Worm (Caenorhabditis elegans) whole organism, mixed stage, embryonic: ENCODE data around the gene B0513.4.
A peak's percentile ranks its signal among the peaks of the same experiment; 100 is the strongest.

ENCODE experiments used
- blmp-1 ChIP-seq: fragments of 150-350 bp; optimal IDR thresholded peaks from 2 replicates; lab custom pipeline; 2014; ENCODE audit warnings: missing biosample characterization, missing genetic modification characterization
- ceh-39 ChIP-seq: fragments of 150-350 bp; optimal IDR thresholded peaks from 2 replicates; lab custom pipeline; 2014; ENCODE audit warnings: missing biosample characterization, missing genetic modification characterization
- ceh-43 ChIP-seq: fragments of 200-800 bp; sonication (Bioruptor generic); optimal IDR thresholded peaks from 2 replicates; lab custom pipeline; 2018; ENCODE audit warnings: mild to moderate bottlenecking, missing genetic modification characterization, moderate library complexity, missing compliant biosample characterization
- ceh-83 ChIP-seq: fragments of 200-800 bp; sonication (Bioruptor generic); optimal IDR thresholded peaks from 2 replicates; lab custom pipeline; 2018; ENCODE audit warnings: mild to moderate bottlenecking, missing genetic modification characterization, missing compliant biosample characterization
- drap-1 ChIP-seq: fragments of 200-800 bp; sonication (Bioruptor generic); optimal IDR thresholded peaks from 3 replicates; lab custom pipeline; 2018; ENCODE audit warnings: mild to moderate bottlenecking, missing genetic modification characterization, missing compliant biosample characterization
- elt-1 ChIP-seq: sonication (generic microtip); optimal IDR thresholded peaks from 2 replicates; lab custom pipeline; 2017; ENCODE audit warnings: missing genetic modification characterization, mild to moderate bottlenecking, missing compliant biosample characterization, antibody characterized with exemption, moderate library complexity, borderline replicate concordance; ENCODE audit not compliant: insufficient read depth
- nhr-237 ChIP-seq: fragments of 150-350 bp; optimal IDR thresholded peaks from 2 replicates; lab custom pipeline; 2014; ENCODE audit warnings: missing biosample characterization, missing genetic modification characterization
- nhr-28 ChIP-seq: fragments of 150-350 bp; optimal IDR thresholded peaks from 2 replicates; lab custom pipeline; 2014; ENCODE audit warnings: missing biosample characterization, missing genetic modification characterization
- pha-4 ChIP-seq: fragments of 150-350 bp; optimal IDR thresholded peaks from 2 replicates; lab custom pipeline; 2018; ENCODE audit warnings: missing biosample characterization, missing genetic modification reagents, missing genetic modification characterization
- sem-2 ChIP-seq: fragments of 200-800 bp; sonication (Bioruptor generic); optimal IDR thresholded peaks from 2 replicates; lab custom pipeline; 2018; ENCODE audit warnings: mild to moderate bottlenecking, missing genetic modification characterization, missing compliant biosample characterization
- zip-8 ChIP-seq: fragments of 150-350 bp; optimal IDR thresholded peaks from 2 replicates; lab custom pipeline; 2014; ENCODE audit warnings: missing biosample characterization, missing genetic modification characterization
- ztf-11 ChIP-seq: fragments of 150-350 bp; optimal IDR thresholded peaks from 2 replicates; lab custom pipeline; 2014; ENCODE audit warnings: missing biosample characterization, missing genetic modification characterization

The B0513.4 gene

ce11 chrIV:13919207-13919759 lies 39.3 kb downstream of the B0513.4 start (continued):
- TF ChIP-seq elt-1 (peak; percentile 89), ceh-83 (no peak), zip-8 (tag; lab: Kevin White, UChicago) (no peak)

DNA sequence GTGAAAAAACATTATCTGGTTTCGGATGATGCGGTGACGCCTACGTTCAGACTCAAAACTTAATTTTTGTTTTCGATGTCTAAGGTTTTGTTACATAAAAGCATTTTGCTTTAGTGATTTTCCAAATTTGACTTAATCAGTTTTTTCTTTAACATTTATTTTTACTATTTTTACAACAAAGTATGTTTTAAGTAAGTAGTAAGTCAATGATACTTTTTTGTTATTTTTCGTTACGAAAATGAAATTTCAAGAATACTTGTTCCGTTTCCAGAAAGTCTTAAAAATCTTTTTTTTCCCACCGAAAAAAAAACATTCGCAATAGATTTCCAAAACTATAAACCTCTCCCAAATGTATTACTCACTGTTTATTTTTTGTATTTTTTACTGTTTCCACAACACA lies 47.7 kb downstream of the B0513.4 start:
- no peak for TF ChIP-seq drap-1 (GFP tag; lab: Kevin White, UChicago)
- TF ChIP-seq elt-1, result no peak
- no peak for TF ChIP-seq ceh-39
- TF ChIP-seq sem-2 (GFP tag; lab: Kevin White, UChicago), result no peak
- TF ChIP-seq ceh-43, result no peak
- no peak for TF ChIP-seq ceh-83
- TF ChIP-seq ztf-11 (tag; lab: Kevin White, UChicago), result no peak
- TF ChIP-seq pha-4, result no peak
- TF ChIP-seq nhr-28 (tag; lab: Kevin White, UChicago), result no peak
- TF ChIP-seq nhr-237 (tag; lab: Kevin White, UChicago), result no peak
- no peak for TF ChIP-seq blmp-1 (tag; lab: Kevin White, UChicago)
